Worm (Caenorhabditis elegans) whole organism, L4/young adult: Measurements from ENCODE around the gene srw-20.

ENCODE experiments used
- W03F9.2 ChIP-seq: fragments of 150-350 bp; optimal IDR thresholded peaks from 2 replicates; lab custom pipeline; 2014; ENCODE audit warnings: missing biosample characterization, missing genetic modification characterization
- dao-5 ChIP-seq: sonication (generic microtip); optimal IDR thresholded peaks from 2 replicates; lab custom pipeline; 2016; ENCODE audit warnings: missing genotype, missing genetic modification characterization, moderate library complexity, missing compliant biosample characterization
- him-1 ChIP-seq: sonication (generic microtip); optimal IDR thresholded peaks from 2 replicates; lab custom pipeline; 2016; ENCODE audit warnings: missing genotype, missing genetic modification reagents, missing genetic modification characterization, missing compliant biosample characterization

The srw-20 gene

ce11 chrV:17079795-17080194 is at the start of gene srw-20:
Gene srw-20 (minus strand): TSS chrV:17079895.
- TF ChIP-seq dao-5 (tag; lab: Kevin White, UChicago) (no peak), W03F9.2 (tag; lab: Kevin White, UChicago) (no peak), him-1 (no peak)

ce11 chrV:17108310-17108709 is 28.6 kb upstream of the srw-20 start, which contains the start of gene ZK218.11:
Gene ZK218.11 (minus strand): TSS chrV:17108410.
- TF ChIP-seq W03F9.2 (tag; lab: Kevin White, UChicago): no peak
- TF ChIP-seq him-1: no peak
- TF ChIP-seq dao-5 (tag; lab: Kevin White, UChicago): no peak

- TF ChIP-seq him-1 (no peak), dao-5 (tag; lab: Kevin White, UChicago) (no peak), W03F9.2 (tag; lab: Kevin White, UChicago) (no peak)
Observed at ce11 chrV:17105483-17105882, 25.8 kb upstream of the srw-20 start, which contains the start of gene ZK218.7. Gene ZK218.7 (plus strand): TSS chrV:17105783.

ce11 chrV:17104527-17104926 is 24.8 kb upstream of the srw-20 start, which contains the start of gene nhr-248:
Gene nhr-248 (minus strand): TSS chrV:17104627.
- TF ChIP-seq W03F9.2 (tag; lab: Kevin White, UChicago): no peak
- no peak for TF ChIP-seq dao-5 (tag; lab: Kevin White, UChicago)
- no peak for TF ChIP-seq him-1

- TF ChIP-seq W03F9.2 (tag; lab: Kevin White, UChicago) (no peak), dao-5 (tag; lab: Kevin White, UChicago) (no peak), him-1 (no peak)
Observed at ce11 chrV:17100829-17101228, 21.1 kb upstream of the srw-20 start, which contains the start of gene ZK218.5. Gene ZK218.5 (plus strand): TSS chrV:17101129.

DNA sequence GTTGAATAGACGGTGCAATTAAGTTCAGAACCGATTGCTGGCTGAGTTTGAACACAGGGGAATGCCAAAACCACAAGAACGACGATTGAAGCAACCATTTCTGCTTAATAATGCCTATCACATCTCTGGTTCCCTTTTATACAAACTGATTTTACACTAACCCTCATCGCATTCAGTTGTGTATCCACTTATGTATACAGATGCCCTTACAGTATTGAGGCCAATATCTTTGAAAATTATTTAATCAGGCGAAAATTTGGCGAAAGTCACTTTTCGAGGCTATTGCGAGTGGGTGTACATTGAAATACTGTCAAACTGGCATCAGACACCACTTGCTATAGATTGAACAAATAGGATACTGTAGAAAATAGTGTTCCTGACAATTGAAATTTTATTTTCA is 19.0 kb upstream of the srw-20 start, which contains the start of the genes ZK218.3 and ZK218.4:
TSS of gene ZK218.3 (minus strand) at position 101 of the 400 bp plus-strand sequence.
TSS of gene ZK218.4 (plus strand) at position 186 of the 400 bp plus-strand sequence.
- TF ChIP-seq W03F9.2 (tag; lab: Kevin White, UChicago): no peak
- no peak for TF ChIP-seq dao-5 (tag; lab: Kevin White, UChicago)
- TF ChIP-seq him-1: no peak

DNA sequence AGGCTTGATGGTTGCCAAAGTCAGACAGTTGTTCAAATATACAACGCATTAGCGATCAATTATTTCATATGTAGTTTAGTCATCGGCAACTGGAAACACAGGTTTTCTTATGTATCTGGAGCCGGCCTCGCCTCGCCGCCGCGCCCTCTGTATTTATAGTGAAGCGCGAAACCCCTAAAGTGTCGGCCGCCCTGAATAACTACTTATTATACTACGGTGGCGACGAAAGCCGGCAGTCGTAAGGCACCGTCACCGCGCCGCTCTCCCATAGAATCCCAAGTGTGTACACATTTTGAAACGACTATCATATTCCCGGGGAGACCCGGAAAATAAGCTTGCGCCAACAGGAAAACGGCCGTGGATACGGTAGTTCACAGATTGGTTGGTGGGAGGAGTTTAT is 14.9 kb upstream of the srw-20 start:
- TF ChIP-seq W03F9.2 (tag; lab: Kevin White, UChicago): no peak
- TF ChIP-seq dao-5 (tag; lab: Kevin White, UChicago): no peak
- no peak for TF ChIP-seq him-1

- TF ChIP-seq dao-5 (tag; lab: Kevin White, UChicago): no peak
- TF ChIP-seq him-1: no peak
- TF ChIP-seq W03F9.2 (tag; lab: Kevin White, UChicago): no peak
Observed at ce11 chrV:17092262-17092661, 12.6 kb upstream of the srw-20 start, which contains the start of gene ZK218.1. Gene ZK218.1 (plus strand): TSS chrV:17092562.

DNA sequence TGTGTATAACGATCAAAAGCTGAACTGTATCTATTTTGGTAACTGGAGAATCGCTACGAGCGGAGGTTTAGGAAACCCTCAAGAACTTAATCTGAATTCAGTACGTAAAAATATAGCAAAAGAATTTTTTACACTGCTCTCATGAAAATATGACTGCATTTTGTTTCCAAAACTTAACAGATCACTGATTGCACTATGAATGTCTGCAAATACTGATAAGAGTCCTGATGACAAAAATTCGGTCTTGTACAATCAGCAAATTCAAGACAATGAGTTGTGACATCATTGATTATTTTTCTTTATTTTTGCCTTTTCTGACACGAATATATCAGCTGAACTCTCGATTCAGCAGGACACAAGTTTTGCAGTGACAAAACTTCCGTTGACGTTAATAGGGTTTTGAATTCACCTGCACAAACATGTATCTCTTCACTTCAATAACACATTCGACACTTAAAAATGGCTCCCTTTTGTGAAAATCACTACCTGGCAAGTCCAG is 10.3 kb upstream of the srw-20 start, which contains the start of gene srh-237:
TSS of gene srh-237 (plus strand) at position 449 of the 499 bp plus-strand sequence.
- TF ChIP-seq him-1: no peak

ce11 chrV:17089342-17089741 is 9.6 kb upstream of the srw-20 start, which contains the start of gene T05E12.6:
Gene T05E12.6 (minus strand): TSS chrV:17089442.
- TF ChIP-seq dao-5 (tag; lab: Kevin White, UChicago): no peak
- TF ChIP-seq him-1: no peak
- TF ChIP-seq W03F9.2 (tag; lab: Kevin White, UChicago): no peak

- TF ChIP-seq W03F9.2 (tag; lab: Kevin White, UChicago) (no peak), him-1 (no peak), dao-5 (tag; lab: Kevin White, UChicago) (no peak)
Observed at ce11 chrV:17082718-17083117, 3.0 kb upstream of the srw-20 start, which contains the start of gene T05E12.9. Gene T05E12.9 (minus strand): TSS chrV:17082818.

DNA sequence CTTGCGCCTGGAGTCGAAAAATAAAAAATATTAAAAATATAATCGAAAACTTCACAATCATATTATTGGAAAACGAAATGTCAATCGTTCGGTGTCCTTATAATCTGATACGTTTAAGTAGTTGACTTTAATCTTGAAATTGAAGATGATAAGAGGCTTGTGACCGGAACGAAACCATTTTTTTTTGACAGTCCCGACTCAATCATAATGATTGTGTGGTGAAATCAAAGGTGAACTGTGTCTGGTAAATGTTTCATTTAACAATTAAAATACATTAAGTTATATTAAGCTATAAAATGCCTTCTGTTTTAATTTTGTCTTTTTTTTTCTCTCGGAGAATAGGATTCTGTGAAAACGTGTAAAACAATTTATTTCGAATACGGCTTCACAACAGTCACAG is 1.8 kb downstream of the srw-20 start, which contains the start of gene T05E12.3:
TSS of gene T05E12.3 (minus strand) at position 101 of the 400 bp plus-strand sequence.
- TF ChIP-seq W03F9.2 (tag; lab: Kevin White, UChicago): no peak
- no peak for TF ChIP-seq him-1
- TF ChIP-seq dao-5 (tag; lab: Kevin White, UChicago): no peak

ce11 chrV:17075900-17076299 is 3.8 kb downstream of the srw-20 start, which contains the start of gene str-125:
Gene str-125 (minus strand): TSS chrV:17076000.
- TF ChIP-seq W03F9.2 (tag; lab: Kevin White, UChicago) (no peak), him-1 (no peak), dao-5 (tag; lab: Kevin White, UChicago) (no peak)

DNA sequence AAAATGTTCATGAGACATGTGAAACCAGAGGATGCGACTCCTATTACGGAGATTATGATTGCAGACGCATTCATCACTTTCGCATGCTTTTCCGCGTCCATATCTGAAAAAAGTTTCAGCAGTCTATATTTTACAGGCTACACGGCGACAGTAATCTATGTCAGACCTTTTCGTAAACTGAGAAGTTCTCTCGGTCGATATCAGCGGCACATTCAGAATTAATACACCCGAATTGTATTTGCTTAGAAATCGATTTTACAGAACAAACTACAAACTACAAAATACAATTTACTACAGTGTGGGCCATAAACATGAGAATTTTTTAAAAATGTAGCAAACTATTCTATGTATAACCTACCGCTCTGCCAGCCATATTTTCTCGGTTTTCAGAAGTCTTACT is 8.1 kb downstream of the srw-20 start, which contains the start of gene srbc-14:
TSS of gene srbc-14 (minus strand) at position 101 of the 400 bp plus-strand sequence.
- TF ChIP-seq dao-5 (tag; lab: Kevin White, UChicago): no peak
- TF ChIP-seq him-1: no peak
- no peak for TF ChIP-seq W03F9.2 (tag; lab: Kevin White, UChicago)
